Fruit fly (Drosophila melanogaster) whole organism, embryonic: Measurements from ENCODE around the gene CG9029.

ENCODE experiments used
- CG12155 ChIP-seq: fragments of 200-800 bp; sonication (Bioruptor generic); optimal IDR thresholded peaks from 3 replicates; lab custom pipeline; 2016; ENCODE audit warnings: missing biosample characterization, missing genetic modification characterization
- CG13287 ChIP-seq: fragments of 200-800 bp; sonication (Bioruptor generic); IDR thresholded peaks from 2 replicates; pipeline ENCODE4 v1.3.6; 2022; ENCODE audit warnings: missing biosample characterization, missing genetic modification characterization; ENCODE audit not compliant: partially characterized antibody
- CG3847 ChIP-seq: fragments of 200-800 bp; sonication (Bioruptor generic); IDR thresholded peaks from 2 replicates; pipeline ENCODE4 v1.3.6; 2022; ENCODE audit warnings: missing biosample characterization, missing genetic modification characterization
- Hr3 ChIP-seq: fragments of 200-800 bp; sonication (Bioruptor generic); optimal IDR thresholded peaks from 3 replicates; lab custom pipeline; 2016; ENCODE audit warnings: missing biosample characterization, missing genetic modification characterization
- dm ChIP-seq: fragments of 200-800 bp; sonication (Bioruptor generic); optimal IDR thresholded peaks from 3 replicates; lab custom pipeline; 2016; ENCODE audit warnings: missing biosample characterization, missing genetic modification characterization
- dpn ChIP-seq, 2 experiments: fragments of 200-800 bp; sonication (Bioruptor generic); optimal IDR thresholded peaks; 3 replicates each; lab custom pipeline; 2016; ENCODE audit warnings: missing biosample characterization in 2 of 2, missing genetic modification characterization in 2 of 2
- fu2 ChIP-seq: fragments of 200-800 bp; sonication (Bioruptor generic); optimal IDR thresholded peaks from 2 replicates; lab custom pipeline; 2016; ENCODE audit warnings: missing biosample characterization, missing genetic modification characterization
- vfl ChIP-seq: fragments of 200-800 bp; sonication (Bioruptor generic); optimal IDR thresholded peaks from 2 replicates; lab custom pipeline; 2016; ENCODE audit warnings: missing biosample characterization, missing genetic modification characterization
- zfh2 ChIP-seq: fragments of 200-800 bp; sonication (Bioruptor generic); optimal IDR thresholded peaks from 2 replicates; lab custom pipeline; 2016; ENCODE audit warnings: missing biosample characterization, missing genetic modification characterization

- TF ChIP-seq fu2 (GFP tag; lab: Kevin White, UChicago) (no peak), dpn (GFP tag; optimal IDR thresholded peaks at IDR 0.05; lab: Kevin White, UChicago) (no peak), Hr3 (GFP tag; lab: Kevin White, UChicago) (no peak), CG12155 (GFP tag; lab: Kevin White, UChicago) (no peak), CG3847 (GFP tag; lab: Robert Waterston, UW) (no peak), zfh2 (GFP tag; lab: Kevin White, UChicago) (no peak), CG13287 (no peak), dm (GFP tag; lab: Kevin White, UChicago) (no peak), vfl (GFP tag; lab: Kevin White, UChicago) (no peak)
Observed at dm6 chr2L:5881181-5881580, 4.6 kb upstream of the CG9029 start.
